Worm (Caenorhabditis elegans) whole organism, young adult: ENCODE results near the gene C23G10.1.

Source experiments
- B0019.2 ChIP-seq: fragments of 200-800 bp; sonication (Bioruptor generic); conservative IDR thresholded peaks from 2 replicates; pipeline ENCODE4 v1.3.6; 2022; ENCODE audit warnings: missing genetic modification reagents, missing genetic modification characterization, missing compliant biosample characterization
- F23B12.7 ChIP-seq: sonication (generic microtip); optimal IDR thresholded peaks from 2 replicates; lab custom pipeline; 2017; ENCODE audit warnings: missing genetic modification characterization, mild to moderate bottlenecking, missing compliant biosample characterization, antibody characterized with exemption, moderate library complexity; ENCODE audit not compliant: insufficient read depth
- ccch-3 ChIP-seq: fragments of 200-800 bp; sonication (Bioruptor generic); optimal IDR thresholded peaks from 2 replicates; lab custom pipeline; 2018; ENCODE audit warnings: mild to moderate bottlenecking, missing genetic modification characterization, missing compliant biosample characterization
- ceh-100 ChIP-seq: fragments of 200-800 bp; sonication (Bioruptor generic); IDR thresholded peaks from 2 replicates; pipeline ENCODE4 v1.3.6; 2022; ENCODE audit warnings: missing genetic modification reagents, missing genetic modification characterization, missing compliant biosample characterization
- dpl-1 ChIP-seq: fragments of 150-350 bp; optimal IDR thresholded peaks from 2 replicates; lab custom pipeline; 2014; ENCODE audit warnings: missing biosample characterization, missing genetic modification reagents, missing genetic modification characterization
- hlh-12 ChIP-seq: sonication (generic microtip); optimal IDR thresholded peaks from 2 replicates; lab custom pipeline; 2016; ENCODE audit warnings: missing genetic modification characterization, missing compliant biosample characterization
- ztf-18 ChIP-seq: sonication (generic microtip); optimal IDR thresholded peaks from 2 replicates; lab custom pipeline; 2016; ENCODE audit warnings: missing genotype, mild to moderate bottlenecking, missing genetic modification characterization, missing compliant biosample characterization

- TF ChIP-seq B0019.2 (GFP tag; lab: Robert Waterston, UW) (no peak), ccch-3 (no peak), hlh-12 (tag; lab: Kevin White, UChicago) (no peak), F23B12.7 (tag; lab: Kevin White, UChicago) (no peak), dpl-1 (GFP tag; lab: Kevin White, UChicago) (no peak), ztf-18 (no peak), ceh-100 (GFP tag; lab: Robert Waterston, UW) (no peak)
Observed at ce11 chrIII:6190810-6191209, 18.3 kb upstream of the C23G10.1 start, which contains the start of gene C23G10.5.
